Worm (Caenorhabditis elegans) whole organism, early embryonic: ENCODE results near the gene flh-1.

Experiments
- B0310.2 ChIP-seq: sonication (generic microtip); optimal IDR thresholded peaks from 2 replicates; lab custom pipeline; 2016; ENCODE audit warnings: mild to moderate bottlenecking, missing genetic modification characterization, missing compliant biosample characterization
- F13C5.2 ChIP-seq: sonication (generic microtip); optimal IDR thresholded peaks from 2 replicates; lab custom pipeline; 2017; ENCODE audit warnings: mild to moderate bottlenecking, missing genetic modification characterization, inconsistent platforms, missing compliant biosample characterization
- aly-1 ChIP-seq: sonication (generic microtip); optimal IDR thresholded peaks from 2 replicates; lab custom pipeline; 2016; ENCODE audit warnings: missing genetic modification characterization, missing compliant biosample characterization
- ama-1 ChIP-seq: fragments of 150-350 bp; optimal IDR thresholded peaks from 2 replicates; lab custom pipeline; 2014
- ceh-13 ChIP-seq: fragments of 200-800 bp; sonication (Bioruptor generic); optimal IDR thresholded peaks from 2 replicates; lab custom pipeline; 2018; ENCODE audit warnings: mild to moderate bottlenecking, missing genetic modification characterization, missing compliant biosample characterization
- ceh-36 ChIP-seq: sonication (generic microtip); optimal IDR thresholded peaks from 2 replicates; lab custom pipeline; 2016; ENCODE audit warnings: missing genetic modification characterization, inconsistent platforms, missing compliant biosample characterization
- ets-7 ChIP-seq: sonication (generic microtip); optimal IDR thresholded peaks from 2 replicates; lab custom pipeline; 2016; ENCODE audit warnings: missing genotype, missing genetic modification characterization, missing compliant biosample characterization
- flt-1 ChIP-seq: fragments of 200-800 bp; sonication (Bioruptor generic); IDR thresholded peaks from 2 replicates; pipeline ENCODE4 v1.3.6; 2022; ENCODE audit warnings: missing genetic modification characterization, missing compliant biosample characterization
- hmbx-1 ChIP-seq: sonication (generic microtip); optimal IDR thresholded peaks from 2 replicates; lab custom pipeline; 2016; ENCODE audit warnings: mild to moderate bottlenecking, missing genetic modification characterization, missing compliant biosample characterization
- hmg-4 ChIP-seq: fragments of 200-800 bp; sonication (Bioruptor generic); optimal IDR thresholded peaks from 2 replicates; lab custom pipeline; 2018; ENCODE audit warnings: mild to moderate bottlenecking, missing genetic modification characterization, missing compliant biosample characterization
- hnd-1 ChIP-seq: sonication (generic microtip); optimal IDR thresholded peaks from 2 replicates; lab custom pipeline; 2016; ENCODE audit warnings: missing genetic modification characterization, missing compliant biosample characterization
- pes-1 ChIP-seq: fragments of 200-800 bp; sonication (Bioruptor generic); IDR thresholded peaks from 2 replicates; pipeline ENCODE4 v1.3.6; 2022; ENCODE audit warnings: missing genetic modification reagents, missing genetic modification characterization, missing compliant biosample characterization
- scrt-1 ChIP-seq: fragments of 200-800 bp; sonication (Bioruptor generic); IDR thresholded peaks from 2 replicates; pipeline ENCODE4 v1.3.6; 2022; ENCODE audit warnings: missing genetic modification characterization, missing compliant biosample characterization
- sea-1 ChIP-seq: fragments of 200-800 bp; sonication (Bioruptor generic); conservative IDR thresholded peaks from 2 replicates; pipeline ENCODE4 v1.3.6; 2022; ENCODE audit warnings: missing genetic modification characterization, missing compliant biosample characterization
- tbx-11 ChIP-seq: fragments of 200-800 bp; sonication (Bioruptor generic); IDR thresholded peaks from 2 replicates; pipeline ENCODE4 v1.3.6; 2022; ENCODE audit warnings: missing genetic modification characterization, missing compliant biosample characterization
- tbx-37 ChIP-seq: fragments of 200-800 bp; sonication (Bioruptor generic); conservative IDR thresholded peaks from 2 replicates; pipeline ENCODE4 v1.3.6; 2022; ENCODE audit warnings: missing genetic modification reagents, missing genetic modification characterization, missing compliant biosample characterization
- tra-4 ChIP-seq: sonication (generic microtip); optimal IDR thresholded peaks from 2 replicates; lab custom pipeline; 2017; ENCODE audit warnings: missing genetic modification characterization, missing compliant biosample characterization

The flh-1 gene

DNA sequence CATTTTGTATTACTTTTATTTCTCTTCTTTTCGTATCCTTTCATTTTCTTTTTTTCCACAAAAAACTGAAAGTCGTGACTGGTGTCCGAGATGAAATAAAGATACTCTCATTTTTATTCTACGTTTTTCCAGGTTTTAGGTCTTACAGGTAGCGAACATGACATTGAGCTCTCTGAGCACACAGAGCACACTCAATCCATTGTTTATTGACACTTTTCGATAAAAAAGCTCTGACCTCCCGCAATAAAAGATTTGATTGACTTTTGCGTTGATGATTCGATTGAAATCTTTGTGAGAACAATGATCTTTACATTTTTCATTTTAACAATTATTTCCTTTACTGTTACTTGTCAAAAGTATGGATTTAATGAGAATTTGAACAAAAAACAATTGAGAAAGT lies 51.9 kb downstream of the flh-1 start, which contains the start of gene C46C2.6:
Gene C46C2.6 (plus strand): TSS at position 301 of the 400 bp plus-strand sequence.
- TF ChIP-seq tbx-37 (GFP tag; lab: Robert Waterston, UW) (no peak), ama-1 (no peak), B0310.2 (tag; lab: Kevin White, UChicago) (no peak), ceh-13 (no peak), scrt-1 (no peak), tra-4 (tag; lab: Kevin White, UChicago) (no peak), ets-7 (tag; lab: Kevin White, UChicago) (no peak), hmbx-1 (no peak), hnd-1 (no peak), aly-1 (tag; lab: Kevin White, UChicago) (no peak), pes-1 (GFP tag; lab: Robert Waterston, UW) (no peak), F13C5.2 (tag; lab: Kevin White, UChicago) (no peak), ceh-36 (no peak), sea-1 (GFP tag; lab: Robert Waterston, UW) (no peak), tbx-11 (no peak), hmg-4 (no peak), flt-1 (no peak)
